Worm (Caenorhabditis elegans): ENCODE results near the gene hecd-1.

hecd-1 gene

DNA sequence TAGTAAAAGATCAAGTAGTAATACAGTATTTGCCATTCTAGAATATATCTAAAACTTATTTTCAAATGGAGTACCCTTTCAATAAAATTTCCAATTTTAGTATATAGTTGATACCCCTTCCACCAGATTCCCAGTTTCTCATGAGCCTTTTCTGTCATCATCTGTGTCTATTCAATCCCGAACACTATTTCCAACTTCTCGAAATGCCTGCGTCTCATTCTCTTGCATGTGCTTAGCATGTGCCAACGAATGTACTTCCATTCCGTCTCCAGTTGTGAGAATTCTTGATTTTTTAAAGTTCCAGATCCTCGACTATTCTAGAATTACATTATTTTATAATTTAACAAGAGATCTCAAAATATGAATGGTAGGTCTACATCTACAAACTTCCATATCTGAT, 22.0 kb upstream of the hecd-1 start, which contains the start of gene C42D4.18:
TSS of gene C42D4.18 (plus strand) at position 231 of the 400 bp plus-strand sequence.
- TF ChIP-seq pes-1 (GFP tag; IDR thresholded peaks at IDR 0.05) (no peak), flt-1 (GFP tag; IDR thresholded peaks at IDR 0.05) (no peak), ceh-13 (GFP tag; optimal IDR thresholded peaks at IDR 0.05) (no peak), tbx-37 (GFP tag; conservative IDR thresholded peaks at IDR 0.05) (no peak), ets-7 (tag; optimal IDR thresholded peaks at IDR 0.05) (no peak), F13C5.2 (tag; optimal IDR thresholded peaks at IDR 0.05) (no peak), aly-1 (tag; optimal IDR thresholded peaks at IDR 0.05) (no peak), ceh-36 (tag; optimal IDR thresholded peaks at IDR 0.05) (no peak), tra-4 (tag; optimal IDR thresholded peaks at IDR 0.05) (no peak)

- peak; percentile 3 for TF ChIP-seq F13C5.2 (tag; optimal IDR thresholded peaks at IDR 0.05)
- no peak for TF ChIP-seq tra-4 (tag; optimal IDR thresholded peaks at IDR 0.05)
- no peak for TF ChIP-seq sea-1 (GFP tag; conservative IDR thresholded peaks at IDR 0.05)
- no peak for TF ChIP-seq scrt-1 (GFP tag; IDR thresholded peaks at IDR 0.05)
- TF ChIP-seq aly-1 (tag; optimal IDR thresholded peaks at IDR 0.05), result no peak
Measured at ce11 chrIV:7165723-7166122, 21.2 kb upstream of the hecd-1 start, which contains the start of gene rpc-1. Gene rpc-1 (minus strand): TSS chrIV:7165748.

DNA sequence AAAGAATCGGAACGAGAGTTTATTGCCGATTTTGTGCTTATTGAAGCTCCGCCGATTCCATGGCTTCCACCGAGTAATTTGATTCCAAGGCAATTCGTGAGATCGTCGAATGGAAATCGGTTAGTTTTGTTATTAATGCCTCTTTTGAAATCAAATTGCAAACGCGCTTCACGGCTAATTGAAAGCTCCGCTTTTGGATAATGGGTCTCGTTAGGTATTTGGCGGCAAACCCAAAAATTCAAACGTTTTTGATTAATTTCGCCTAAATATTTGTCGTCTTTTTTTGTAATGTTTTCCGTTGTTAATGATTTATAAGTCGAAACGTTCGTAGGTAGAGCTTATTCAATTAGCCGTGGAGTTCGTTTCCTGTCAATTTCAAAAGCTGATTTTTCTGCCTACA, 15.1 kb upstream of the hecd-1 start:
- no peak for TF ChIP-seq pes-1 (GFP tag; IDR thresholded peaks at IDR 0.05)
- TF ChIP-seq aly-1 (tag; optimal IDR thresholded peaks at IDR 0.05), result no peak
- TF ChIP-seq tbx-37 (GFP tag; conservative IDR thresholded peaks at IDR 0.05), result no peak
- TF ChIP-seq ama-1 (optimal IDR thresholded peaks at IDR 0.05), result no peak
- TF ChIP-seq F13C5.2 (tag; optimal IDR thresholded peaks at IDR 0.05), result no peak
- no peak for TF ChIP-seq B0310.2 (tag; optimal IDR thresholded peaks at IDR 0.05)
- TF ChIP-seq hmg-4 (GFP tag; optimal IDR thresholded peaks at IDR 0.05), result no peak
- TF ChIP-seq ets-7 (tag; optimal IDR thresholded peaks at IDR 0.05), result no peak
- TF ChIP-seq hnd-1 (tag; optimal IDR thresholded peaks at IDR 0.05), result no peak

ce11 chrIV:7158161-7158560, 13.6 kb upstream of the hecd-1 start:
- no peak for TF ChIP-seq hnd-1 (tag; optimal IDR thresholded peaks at IDR 0.05)
- no peak for TF ChIP-seq ceh-36 (tag; optimal IDR thresholded peaks at IDR 0.05)
- TF ChIP-seq tbx-37 (GFP tag; conservative IDR thresholded peaks at IDR 0.05), result no peak
- TF ChIP-seq flt-1 (GFP tag; IDR thresholded peaks at IDR 0.05), result no peak
- no peak for TF ChIP-seq ets-7 (tag; optimal IDR thresholded peaks at IDR 0.05)
- no peak for TF ChIP-seq tra-4 (tag; optimal IDR thresholded peaks at IDR 0.05)

DNA sequence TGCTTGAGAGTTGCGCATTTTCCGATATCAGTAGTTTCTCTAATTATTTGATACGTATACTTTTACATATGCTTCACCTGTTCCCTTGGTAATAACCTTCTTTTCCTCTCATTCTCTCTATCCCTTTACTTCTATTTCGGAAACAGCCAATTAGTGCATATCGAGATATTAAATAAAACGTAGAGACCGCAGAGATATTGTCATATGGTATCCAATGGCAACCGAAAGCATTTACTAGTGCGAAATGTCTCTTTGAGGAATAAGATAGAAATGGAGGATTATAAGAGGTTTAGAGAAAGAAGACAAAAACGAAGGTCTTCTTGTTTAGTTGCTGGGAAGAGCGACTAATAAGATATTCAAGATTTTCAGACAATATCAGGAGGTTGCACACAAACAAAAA, 11.8 kb upstream of the hecd-1 start, which contains the start of gene maph-9:
TSS of gene maph-9 (plus strand) at position 273 of the 400 bp plus-strand sequence.
- TF ChIP-seq B0310.2 (tag; optimal IDR thresholded peaks at IDR 0.05) (no peak), tbx-11 (GFP tag; IDR thresholded peaks at IDR 0.05) (no peak), flt-1 (GFP tag; IDR thresholded peaks at IDR 0.05) (no peak), ceh-13 (GFP tag; optimal IDR thresholded peaks at IDR 0.05) (no peak), pes-1 (GFP tag; IDR thresholded peaks at IDR 0.05) (no peak), aly-1 (tag; optimal IDR thresholded peaks at IDR 0.05) (no peak), tbx-37 (GFP tag; conservative IDR thresholded peaks at IDR 0.05) (no peak), hmg-4 (GFP tag; optimal IDR thresholded peaks at IDR 0.05) (no peak), scrt-1 (GFP tag; IDR thresholded peaks at IDR 0.05) (no peak), hmbx-1 (tag; optimal IDR thresholded peaks at IDR 0.05) (no peak), sea-1 (GFP tag; conservative IDR thresholded peaks at IDR 0.05) (no peak), hnd-1 (tag; optimal IDR thresholded peaks at IDR 0.05) (no peak), ceh-36 (tag; optimal IDR thresholded peaks at IDR 0.05) (no peak), F13C5.2 (tag; optimal IDR thresholded peaks at IDR 0.05) (no peak), tra-4 (tag; optimal IDR thresholded peaks at IDR 0.05) (no peak), ama-1 (optimal IDR thresholded peaks at IDR 0.05) (no peak)

ce11 chrIV:7154356-7154755, 9.8 kb upstream of the hecd-1 start, which contains the start of gene C34D4.2:
Gene C34D4.2 (plus strand): TSS chrIV:7154656.
- TF ChIP-seq ets-7 (tag; optimal IDR thresholded peaks at IDR 0.05), result no peak
- no peak for TF ChIP-seq tbx-11 (GFP tag; IDR thresholded peaks at IDR 0.05)
- no peak for TF ChIP-seq F13C5.2 (tag; optimal IDR thresholded peaks at IDR 0.05)
- no peak for TF ChIP-seq tbx-37 (GFP tag; conservative IDR thresholded peaks at IDR 0.05)
- no peak for TF ChIP-seq aly-1 (tag; optimal IDR thresholded peaks at IDR 0.05)

DNA sequence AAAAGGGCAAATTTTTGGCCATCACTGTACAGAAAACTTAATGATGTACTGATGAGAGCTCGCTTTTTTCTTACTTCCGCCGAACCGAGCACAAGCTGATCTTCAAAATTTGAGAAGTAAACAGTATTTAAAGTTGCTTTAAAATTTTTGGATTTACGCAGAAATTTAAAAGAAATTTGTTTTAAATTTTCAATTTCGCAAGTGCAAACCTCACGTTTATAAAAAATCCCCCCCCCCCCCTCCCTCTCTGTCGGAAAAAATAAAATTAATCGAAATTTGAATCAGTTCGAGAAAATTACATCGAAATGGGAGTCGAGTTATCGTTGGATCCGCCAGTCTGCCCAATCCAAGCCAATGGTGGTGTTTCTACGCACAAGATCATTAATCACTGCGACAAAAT, 8.8 kb upstream of the hecd-1 start, which contains the start of gene C34D4.3:
TSS of gene C34D4.3 (plus strand) at position 301 of the 400 bp plus-strand sequence.
- TF ChIP-seq tbx-37 (GFP tag; conservative IDR thresholded peaks at IDR 0.05), result no peak
- no peak for TF ChIP-seq hmg-4 (GFP tag; optimal IDR thresholded peaks at IDR 0.05)
- no peak for TF ChIP-seq B0310.2 (tag; optimal IDR thresholded peaks at IDR 0.05)
- no peak for TF ChIP-seq ama-1 (optimal IDR thresholded peaks at IDR 0.05)
- TF ChIP-seq pes-1 (GFP tag; IDR thresholded peaks at IDR 0.05), result no peak
- TF ChIP-seq ceh-13 (GFP tag; optimal IDR thresholded peaks at IDR 0.05), result no peak
- TF ChIP-seq ets-7 (tag; optimal IDR thresholded peaks at IDR 0.05), result no peak
- TF ChIP-seq tbx-11 (GFP tag; IDR thresholded peaks at IDR 0.05), result no peak
- no peak for TF ChIP-seq scrt-1 (GFP tag; IDR thresholded peaks at IDR 0.05)
- TF ChIP-seq sea-1 (GFP tag; conservative IDR thresholded peaks at IDR 0.05), result no peak
- TF ChIP-seq ceh-36 (tag; optimal IDR thresholded peaks at IDR 0.05), result no peak
- no peak for TF ChIP-seq hmbx-1 (tag; optimal IDR thresholded peaks at IDR 0.05)
- TF ChIP-seq aly-1 (tag; optimal IDR thresholded peaks at IDR 0.05), result no peak

DNA sequence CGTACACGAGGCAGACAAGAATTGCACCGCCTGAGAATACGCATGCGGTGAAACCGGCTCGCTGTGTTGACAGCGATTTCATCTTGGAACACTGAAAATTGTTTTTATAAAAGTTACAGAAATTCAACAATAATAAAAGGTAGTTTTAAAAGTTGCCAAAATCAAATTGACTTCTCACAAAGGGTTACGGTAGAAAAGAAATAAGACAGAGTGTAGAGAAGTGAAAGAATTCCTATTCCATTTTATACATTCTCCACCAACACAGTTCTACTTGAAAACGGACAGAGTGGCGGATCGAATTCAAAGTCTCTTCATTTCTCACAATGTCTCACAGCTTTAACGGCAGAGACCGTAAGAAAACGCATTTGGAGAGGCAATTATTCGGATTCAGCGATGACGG, 7.9 kb upstream of the hecd-1 start, which contains the start of gene col-113:
TSS of gene col-113 (minus strand) at position 101 of the 400 bp plus-strand sequence.
- no peak for TF ChIP-seq ceh-36 (tag; optimal IDR thresholded peaks at IDR 0.05)
- TF ChIP-seq pes-1 (GFP tag; IDR thresholded peaks at IDR 0.05), result no peak
- TF ChIP-seq ets-7 (tag; optimal IDR thresholded peaks at IDR 0.05), result no peak
- no peak for TF ChIP-seq tbx-11 (GFP tag; IDR thresholded peaks at IDR 0.05)
- TF ChIP-seq scrt-1 (GFP tag; IDR thresholded peaks at IDR 0.05), result no peak
- TF ChIP-seq sea-1 (GFP tag; conservative IDR thresholded peaks at IDR 0.05), result no peak
- TF ChIP-seq hmbx-1 (tag; optimal IDR thresholded peaks at IDR 0.05), result no peak
- TF ChIP-seq aly-1 (tag; optimal IDR thresholded peaks at IDR 0.05), result no peak
- TF ChIP-seq F13C5.2 (tag; optimal IDR thresholded peaks at IDR 0.05), result no peak
- TF ChIP-seq ama-1 (optimal IDR thresholded peaks at IDR 0.05), result no peak
- TF ChIP-seq tra-4 (tag; optimal IDR thresholded peaks at IDR 0.05), result no peak
- no peak for TF ChIP-seq hnd-1 (tag; optimal IDR thresholded peaks at IDR 0.05)
- TF ChIP-seq hmg-4 (GFP tag; optimal IDR thresholded peaks at IDR 0.05), result no peak

Measured in whole organism, early embryonic.